Worm (Caenorhabditis elegans) whole organism, L2 larva: ENCODE measurements around the gene ptrn-1.
A peak's percentile ranks its signal among the peaks of the same experiment; 100 is the strongest.

ENCODE experiments used
- C34F6.9 ChIP-seq: fragments of 150-350 bp; optimal IDR thresholded peaks from 2 replicates; lab custom pipeline; 2014; ENCODE audit warnings: missing biosample characterization, missing genetic modification characterization
- R02D3.7 ChIP-seq: fragments of 150-350 bp; optimal IDR thresholded peaks from 2 replicates; lab custom pipeline; 2014; ENCODE audit warnings: missing biosample characterization, missing genetic modification characterization
- alr-1 ChIP-seq: fragments of 150-350 bp; optimal IDR thresholded peaks from 2 replicates; lab custom pipeline; 2014; ENCODE audit warnings: missing biosample characterization, missing genetic modification characterization
- ama-1 ChIP-seq: fragments of 150-350 bp; optimal IDR thresholded peaks from 2 replicates; lab custom pipeline; 2018; ENCODE audit warnings: inconsistent platforms
- blmp-1 ChIP-seq: sonication (generic microtip); optimal IDR thresholded peaks from 2 replicates; lab custom pipeline; 2017; ENCODE audit warnings: missing genetic modification characterization, mild to moderate bottlenecking, missing compliant biosample characterization, antibody characterized with exemption, moderate library complexity; ENCODE audit not compliant: insufficient read depth
- ceh-82 ChIP-seq: fragments of 150-350 bp; optimal IDR thresholded peaks from 2 replicates; lab custom pipeline; 2014; ENCODE audit warnings: missing biosample characterization, missing genetic modification characterization
- crh-2 ChIP-seq: sonication (generic microtip); optimal IDR thresholded peaks from 2 replicates; lab custom pipeline; 2017; ENCODE audit warnings: missing biosample characterization, missing genetic modification characterization
- dmd-4 ChIP-seq: sonication (generic microtip); optimal IDR thresholded peaks from 2 replicates; lab custom pipeline; 2017; ENCODE audit warnings: missing biosample characterization, missing genetic modification characterization
- egl-27 ChIP-seq: sonication (generic microtip); optimal IDR thresholded peaks from 3 replicates; lab custom pipeline; 2017; ENCODE audit warnings: missing biosample characterization, missing genetic modification reagents, missing genetic modification characterization
- fos-1 ChIP-seq: fragments of 150-350 bp; optimal IDR thresholded peaks from 2 replicates; lab custom pipeline; 2014; ENCODE audit warnings: missing biosample characterization, missing genetic modification characterization
- lin-11 ChIP-seq: fragments of 150-350 bp; sonication (generic microtip); optimal IDR thresholded peaks from 2 replicates; lab custom pipeline; 2014; ENCODE audit warnings: missing biosample characterization, missing genetic modification characterization, inconsistent platforms, mixed read lengths
- lin-13 ChIP-seq: fragments of 150-350 bp; optimal IDR thresholded peaks from 2 replicates; lab custom pipeline; 2014; ENCODE audit warnings: missing biosample characterization, missing genetic modification reagents, missing genetic modification characterization
- lin-39 ChIP-seq: fragments of 150-350 bp; optimal IDR thresholded peaks from 2 replicates; lab custom pipeline; 2014; ENCODE audit warnings: missing biosample characterization, missing genetic modification reagents, missing genetic modification characterization
- lsy-2 ChIP-seq, 2 experiments: fragments of 150-350 bp in 1 of 2; sonication (generic microtip) in 1 of 2; optimal IDR thresholded peaks; 2 replicates each; lab custom pipeline; 2014 to 2017; ENCODE audit warnings: missing biosample characterization in 2 of 2, missing genetic modification characterization in 2 of 2
- mab-5 ChIP-seq: fragments of 150-350 bp; optimal IDR thresholded peaks from 2 replicates; lab custom pipeline; 2014; ENCODE audit warnings: missing biosample characterization, missing genetic modification characterization
- mbf-1 ChIP-seq: sonication (generic microtip); optimal IDR thresholded peaks from 2 replicates; lab custom pipeline; 2017; ENCODE audit warnings: missing biosample characterization, missing genetic modification characterization
- mdl-1 ChIP-seq, 2 experiments: fragments of 150-350 bp in 1 of 2; sonication (generic microtip) in 1 of 2; optimal IDR thresholded peaks; 2 replicates each; lab custom pipeline; 2017; ENCODE audit warnings: missing biosample characterization in 2 of 2, missing genetic modification characterization in 2 of 2
- nhr-10 ChIP-seq: sonication (generic microtip); optimal IDR thresholded peaks from 2 replicates; lab custom pipeline; 2017; ENCODE audit warnings: missing biosample characterization, missing genetic modification characterization
- nhr-12 ChIP-seq: fragments of 150-350 bp; optimal IDR thresholded peaks from 2 replicates; lab custom pipeline; 2014; ENCODE audit warnings: missing biosample characterization, missing genetic modification characterization
- nhr-129 ChIP-seq: fragments of 150-350 bp; optimal IDR thresholded peaks from 2 replicates; lab custom pipeline; 2014; ENCODE audit warnings: missing biosample characterization, missing genetic modification characterization
- nhr-21 ChIP-seq: fragments of 150-350 bp; optimal IDR thresholded peaks from 2 replicates; lab custom pipeline; 2014; ENCODE audit warnings: missing biosample characterization, missing genetic modification characterization
- nhr-23 ChIP-seq: fragments of 150-350 bp; optimal IDR thresholded peaks from 2 replicates; lab custom pipeline; 2014; ENCODE audit warnings: missing biosample characterization, missing genetic modification reagents, missing genetic modification characterization
- nhr-25 ChIP-seq: fragments of 150-350 bp; sonication (generic microtip); optimal IDR thresholded peaks from 3 replicates; lab custom pipeline; 2014; ENCODE audit warnings: missing biosample characterization, missing genetic modification characterization
- nhr-77 ChIP-seq: fragments of 150-350 bp; optimal IDR thresholded peaks from 2 replicates; lab custom pipeline; 2014; ENCODE audit warnings: missing biosample characterization, missing genetic modification characterization
- peb-1 ChIP-seq: fragments of 150-350 bp; optimal IDR thresholded peaks from 2 replicates; lab custom pipeline; 2014; ENCODE audit warnings: missing biosample characterization, missing genetic modification characterization
- sem-4 ChIP-seq: fragments of 150-350 bp; optimal IDR thresholded peaks from 2 replicates; lab custom pipeline; 2014; ENCODE audit warnings: missing biosample characterization, missing genetic modification reagents, missing genetic modification characterization
- skn-1 ChIP-seq: sonication (generic microtip); optimal IDR thresholded peaks from 2 replicates; lab custom pipeline; 2017; ENCODE audit warnings: missing biosample characterization, missing genetic modification characterization
- sma-3 ChIP-seq: sonication (generic microtip); optimal IDR thresholded peaks from 2 replicates; lab custom pipeline; 2016; ENCODE audit warnings: missing genetic modification reagents, missing genetic modification characterization, missing compliant biosample characterization
- sma-9 ChIP-seq, 2 experiments: fragments of 150-350 bp in 1 of 2; sonication (generic microtip) in 1 of 2; optimal IDR thresholded peaks; 2 replicates each; lab custom pipeline; 2014 to 2016; ENCODE audit warnings: missing genetic modification characterization in 2 of 2, mild to moderate bottlenecking in 1 of 2, missing biosample characterization in 1 of 2, missing compliant biosample characterization in 1 of 2, missing genetic modification reagents in 1 of 2, moderate library complexity in 1 of 2
- snpc-4 ChIP-seq: fragments of 150-350 bp; optimal IDR thresholded peaks from 2 replicates; lab custom pipeline; 2014; ENCODE audit warnings: missing biosample characterization, missing genetic modification characterization
- zag-1 ChIP-seq: fragments of 150-350 bp; optimal IDR thresholded peaks from 2 replicates; lab custom pipeline; 2014; ENCODE audit warnings: missing biosample characterization, missing genetic modification characterization
- ztf-4 ChIP-seq: fragments of 150-350 bp; optimal IDR thresholded peaks from 2 replicates; lab custom pipeline; 2014; ENCODE audit warnings: missing biosample characterization, missing genetic modification characterization

ptrn-1 gene

ce11 chrX:17003473-17004123 is 26.4 kb downstream of the ptrn-1 start:
- TF ChIP-seq lin-13: peak; percentile 5
- peak; percentile 36 for TF ChIP-seq nhr-129 (tag; lab: Kevin White, UChicago)
- TF ChIP-seq nhr-12: no peak
- TF ChIP-seq mdl-1 (tag; optimal IDR thresholded peaks at IDR 0.05; lab: Kevin White, UChicago): no peak
- TF ChIP-seq nhr-23: no peak
- TF ChIP-seq mab-5: peak; percentile 68
- peak in 1 of 2 experiments; percentile 16 for TF ChIP-seq lsy-2 (tag; optimal IDR thresholded peaks at IDR 0.05; lab: Kevin White, UChicago)
- TF ChIP-seq sem-4: peak; percentile 75

DNA sequence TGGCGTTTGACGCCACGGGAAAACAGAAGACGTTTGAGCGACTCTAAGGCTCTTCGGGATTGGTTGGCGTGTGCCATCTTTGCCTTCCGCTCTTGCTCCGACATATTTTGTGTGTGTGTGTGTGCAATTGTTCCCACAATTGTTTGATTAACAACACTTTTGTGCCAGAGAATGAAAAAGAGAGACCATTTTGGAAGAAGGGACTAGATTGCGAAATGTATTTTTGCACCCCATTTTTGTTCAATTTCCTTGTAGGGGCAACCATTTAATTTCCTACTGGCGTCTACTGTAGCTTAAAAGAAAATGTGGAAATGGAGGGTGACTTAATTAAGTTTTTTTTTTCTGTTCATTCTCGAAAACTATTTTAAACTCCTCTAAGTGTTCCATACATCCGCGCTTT is 27.9 kb downstream of the ptrn-1 start:
- TF ChIP-seq lsy-2 (tag; optimal IDR thresholded peaks at IDR 0.05; lab: Kevin White, UChicago) (peak in 1 of 2 experiments; percentile 24), sem-4 (peak; percentile 1), sma-9 (GFP tag; optimal IDR thresholded peaks at IDR 0.05; lab: Kevin White, UChicago) (peak; percentile 8), sma-9 (tag; optimal IDR thresholded peaks at IDR 0.05; lab: Kevin White, UChicago) (no peak), nhr-77 (tag; lab: Kevin White, UChicago) (no peak), nhr-21 (tag; lab: Kevin White, UChicago) (no peak), zag-1 (tag; lab: Kevin White, UChicago) (peak; percentile 20)

- TF ChIP-seq nhr-10: no peak
- TF ChIP-seq egl-27 (tag; lab: Kevin White, UChicago): no peak
- TF ChIP-seq mab-5: peak; percentile 11
- TF ChIP-seq ceh-82 (tag; lab: Kevin White, UChicago): no peak
Observed at ce11 chrX:16999649-17000048, 30.4 kb downstream of the ptrn-1 start.

DNA sequence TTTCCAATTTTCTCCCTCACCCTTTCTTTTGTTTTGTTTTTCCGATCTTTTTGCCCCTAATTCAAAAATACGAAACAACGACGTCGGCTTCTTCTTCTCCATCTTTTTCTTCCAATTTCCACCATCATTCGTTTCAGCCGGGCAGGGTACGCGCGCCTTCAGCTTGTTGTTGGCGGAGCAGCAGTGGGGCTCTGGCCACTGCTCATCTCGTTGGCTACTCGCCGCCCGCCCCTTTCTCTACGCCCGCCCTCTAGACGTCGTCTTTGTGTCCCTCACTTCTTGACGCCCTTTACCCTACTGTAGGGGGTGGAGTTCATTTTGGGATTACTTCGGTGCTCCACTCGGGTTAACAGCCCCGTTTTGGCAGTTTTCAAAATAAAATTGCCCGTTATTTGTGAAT is 31.0 kb downstream of the ptrn-1 start:
- TF ChIP-seq R02D3.7 (tag; lab: Kevin White, UChicago): no peak
- TF ChIP-seq alr-1 (tag; lab: Kevin White, UChicago): no peak
- TF ChIP-seq sma-3 (GFP tag; lab: Kevin White, UChicago): no peak
- TF ChIP-seq snpc-4 (tag; lab: Kevin White, UChicago): no peak
- no peak for TF ChIP-seq egl-27 (tag; lab: Kevin White, UChicago)
- TF ChIP-seq ztf-4: no peak
- TF ChIP-seq dmd-4 (tag; lab: Kevin White, UChicago): no peak
- no peak for TF ChIP-seq peb-1 (tag; lab: Kevin White, UChicago)
- TF ChIP-seq fos-1 (tag; lab: Kevin White, UChicago): no peak
- no peak for TF ChIP-seq nhr-25
- no peak for TF ChIP-seq C34F6.9 (tag; lab: Kevin White, UChicago)
- no peak for TF ChIP-seq lin-11
- no peak for TF ChIP-seq lin-39 (tag; lab: Kevin White, UChicago)

DNA sequence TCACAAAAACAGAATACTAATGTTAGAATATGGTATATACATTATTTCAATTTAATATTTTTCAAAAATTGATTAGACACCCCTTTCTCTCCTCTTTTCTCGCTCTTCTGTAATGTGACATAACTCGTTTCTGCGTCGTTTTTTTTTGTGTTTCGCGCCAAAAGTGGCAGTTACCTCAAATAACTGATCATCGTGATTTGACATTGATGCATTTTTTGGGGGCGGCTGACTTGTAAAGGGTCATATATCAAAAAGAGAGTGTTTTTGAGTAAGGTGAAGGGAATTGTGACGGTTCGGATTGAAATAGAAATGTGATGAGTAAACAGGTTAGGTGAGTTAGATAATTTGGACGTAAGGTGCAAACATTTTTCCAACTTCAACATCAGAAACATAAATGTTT is 32.0 kb downstream of the ptrn-1 start:
- TF ChIP-seq skn-1 (no peak), alr-1 (tag; lab: Kevin White, UChicago) (no peak), nhr-25 (peak; percentile 66), ama-1 (lab: Kevin White, UChicago) (no peak)

ce11 chrX:16995886-16996283 is 34.1 kb downstream of the ptrn-1 start:
- TF ChIP-seq blmp-1 (tag; lab: Kevin White, UChicago): no peak
- TF ChIP-seq mbf-1 (tag; lab: Kevin White, UChicago): no peak
- peak; percentile 77 for TF ChIP-seq fos-1 (tag; lab: Kevin White, UChicago)
- TF ChIP-seq crh-2: peak; percentile 2
- no peak for TF ChIP-seq nhr-21 (tag; lab: Kevin White, UChicago)
